Worm (Caenorhabditis elegans) whole organism, young adult: Measurements from ENCODE around the gene clec-148.

Experiments
- B0019.2 ChIP-seq: fragments of 200-800 bp; sonication (Bioruptor generic); conservative IDR thresholded peaks from 2 replicates; pipeline ENCODE4 v1.3.6; 2022; ENCODE audit warnings: missing genetic modification reagents, missing genetic modification characterization, missing compliant biosample characterization
- F49E8.2 ChIP-seq: sonication (generic microtip); optimal IDR thresholded peaks from 3 replicates; lab custom pipeline; 2017; ENCODE audit warnings: missing genetic modification characterization, mild to moderate bottlenecking, missing compliant biosample characterization, antibody characterized with exemption, moderate library complexity; ENCODE audit not compliant: insufficient read depth
- attf-3 ChIP-seq: fragments of 200-800 bp; sonication (Bioruptor generic); conservative IDR thresholded peaks from 2 replicates; pipeline ENCODE4 v1.3.6; 2022; ENCODE audit warnings: missing genetic modification reagents, missing genetic modification characterization, missing compliant biosample characterization
- attf-5 ChIP-seq: fragments of 200-800 bp; sonication (Bioruptor generic); optimal IDR thresholded peaks from 2 replicates; lab custom pipeline; 2018; ENCODE audit warnings: mild to moderate bottlenecking, missing genetic modification characterization, missing compliant biosample characterization
- dpl-1 ChIP-seq: fragments of 150-350 bp; optimal IDR thresholded peaks from 2 replicates; lab custom pipeline; 2014; ENCODE audit warnings: missing biosample characterization, missing genetic modification reagents, missing genetic modification characterization
- ets-4 ChIP-seq: fragments of 200-800 bp; sonication (Bioruptor generic); optimal IDR thresholded peaks from 2 replicates; lab custom pipeline; 2018; ENCODE audit warnings: mild to moderate bottlenecking, missing genetic modification characterization, missing compliant biosample characterization
- madf-10 ChIP-seq: sonication (generic microtip); optimal IDR thresholded peaks from 2 replicates; lab custom pipeline; 2016; ENCODE audit warnings: mild to moderate bottlenecking, missing genetic modification characterization, missing compliant biosample characterization
- nhr-90 ChIP-seq: sonication (generic microtip); optimal IDR thresholded peaks from 2 replicates; lab custom pipeline; 2016; ENCODE audit warnings: missing genotype, mild to moderate bottlenecking, missing genetic modification characterization, missing compliant biosample characterization
- rcor-1 ChIP-seq: fragments of 200-800 bp; sonication (Bioruptor generic); IDR thresholded peaks from 2 replicates; pipeline ENCODE4 v1.3.6; 2022; ENCODE audit warnings: missing genetic modification reagents, missing genetic modification characterization, missing compliant biosample characterization
- ztf-28 ChIP-seq: fragments of 200-800 bp; sonication (Bioruptor generic); IDR thresholded peaks from 2 replicates; pipeline ENCODE4 v1.3.6; 2022; ENCODE audit warnings: missing genetic modification reagents, missing genetic modification characterization, missing compliant biosample characterization

DNA sequence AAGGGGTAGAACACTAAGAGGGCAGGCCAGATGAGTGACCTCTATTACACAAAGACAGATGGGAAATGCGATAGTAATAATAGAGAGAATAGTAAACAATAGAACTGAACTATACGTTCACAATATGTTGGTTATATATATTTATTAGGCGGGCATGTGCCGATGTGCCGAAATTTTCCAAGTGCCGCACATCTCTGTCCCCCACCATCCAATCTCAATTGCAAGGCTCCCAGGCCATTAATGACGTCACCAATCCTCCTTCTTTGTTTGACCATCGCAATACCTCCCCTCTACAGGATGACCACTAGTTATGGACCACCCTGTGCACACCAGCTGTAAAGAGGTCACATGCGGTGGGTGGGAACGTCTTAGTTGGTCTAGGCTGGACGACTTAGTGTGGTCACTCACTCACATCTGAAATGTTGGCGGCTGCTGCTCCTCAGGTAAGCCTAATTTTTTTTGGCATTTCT lies 3.5 kb upstream of the clec-148 start, which contains the start of gene F40G9.6:
- TF ChIP-seq ets-4 (GFP tag; lab: Kevin White, UChicago) (no peak), attf-3 (GFP tag; lab: Robert Waterston, UW) (no peak), rcor-1 (no peak), attf-5 (GFP tag; lab: Kevin White, UChicago) (no peak), ztf-28 (no peak), dpl-1 (no peak), F49E8.2 (tag; lab: Kevin White, UChicago) (no peak), B0019.2 (GFP tag; lab: Robert Waterston, UW) (no peak), nhr-90 (no peak), madf-10 (tag; lab: Kevin White, UChicago) (no peak)
